Fruit fly (Drosophila melanogaster) ovary, adult (tissue): ENCODE data around the gene CG45307.

ENCODE experiments used
- CG17801 ChIP-seq: fragments of 200-800 bp; optimal IDR thresholded peaks from 2 replicates; lab custom pipeline; 2019; ENCODE audit warnings: missing biosample characterization, mild to moderate bottlenecking, missing genetic modification characterization, moderate library complexity; ENCODE audit not compliant: partially characterized antibody

The CG45307 gene

DNA sequence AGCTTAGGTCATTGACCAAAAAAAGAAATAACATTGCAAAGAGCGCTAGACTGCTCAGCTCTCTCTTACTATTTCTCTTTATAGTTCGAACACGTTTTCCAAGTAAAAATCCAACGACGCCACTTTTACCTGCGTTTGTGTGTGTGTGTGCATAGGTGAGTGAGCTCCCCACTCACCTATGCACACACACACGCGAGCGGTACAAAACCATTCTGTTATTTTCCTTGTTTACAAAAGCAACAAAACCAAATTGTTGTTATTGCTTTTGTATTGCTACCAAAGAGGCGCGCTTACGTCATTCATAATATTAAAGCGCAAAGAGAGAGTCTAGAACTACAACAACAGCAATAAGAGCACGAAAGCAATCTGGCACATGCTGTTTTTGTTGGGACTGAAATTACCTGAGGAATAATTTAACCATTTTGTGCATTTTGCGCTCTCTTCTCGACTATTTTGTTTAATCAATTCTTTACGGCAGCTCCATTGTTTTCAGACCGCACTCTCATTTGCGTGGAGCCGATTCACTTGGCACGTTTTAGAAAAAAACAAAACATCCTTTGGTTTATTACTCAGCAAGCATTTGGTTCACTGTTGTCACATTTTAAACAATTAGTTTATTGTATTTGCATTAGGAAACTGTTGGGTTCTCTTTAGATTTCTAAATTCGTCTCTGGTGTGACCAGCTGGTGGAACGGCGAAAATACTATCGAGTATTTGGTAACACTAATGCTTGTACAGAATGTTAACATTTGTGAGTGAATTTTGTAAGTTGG lies 11.8 kb downstream of the CG45307 start, which contains the start of gene raw:
TSS of gene raw (minus strand) at position 677 of the 773 bp plus-strand sequence.
- peak; percentile 20 for TF ChIP-seq CG17801 (GFP tag; lab: Kevin White, UChicago)

DNA sequence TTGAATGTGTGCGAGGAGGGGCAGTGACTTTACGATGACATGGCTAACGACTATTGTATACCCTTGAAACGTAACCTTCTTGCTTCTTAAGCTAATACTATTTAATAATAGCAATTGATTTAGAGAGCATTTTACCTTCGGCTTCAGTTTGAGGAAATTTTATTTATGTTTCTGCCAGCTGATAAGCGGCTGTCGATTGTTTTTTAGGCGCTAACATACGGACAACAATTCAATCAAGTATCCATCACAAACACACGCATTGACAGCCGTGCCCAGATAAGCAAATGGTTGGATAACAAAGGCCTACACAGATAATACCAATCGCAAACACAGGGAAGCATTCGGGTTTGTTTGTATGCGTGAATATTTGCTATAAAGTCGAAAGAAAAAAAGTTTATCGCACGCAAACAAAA lies 13.7 kb downstream of the CG45307 start:
- no peak for TF ChIP-seq CG17801 (GFP tag; lab: Kevin White, UChicago)

DNA sequence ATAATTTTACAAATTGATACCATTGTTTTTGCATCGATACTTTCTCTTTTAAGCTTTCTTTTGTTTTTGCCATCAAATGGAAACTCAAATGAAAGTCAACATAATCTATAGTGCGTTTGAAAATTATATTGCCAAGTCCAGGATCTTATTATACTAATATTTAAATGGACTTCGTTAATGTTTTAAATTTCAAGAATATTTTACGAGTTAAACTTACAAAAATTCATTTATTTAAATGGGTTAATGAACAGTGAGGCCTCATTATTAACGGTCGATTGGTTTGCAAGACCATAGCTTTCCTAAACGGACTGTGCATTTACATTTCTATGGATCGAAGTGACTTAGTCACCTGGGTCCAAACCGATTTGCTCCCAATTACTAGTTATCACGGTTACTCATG lies 15.5 kb downstream of the CG45307 start:
- TF ChIP-seq CG17801 (GFP tag; lab: Kevin White, UChicago), result no peak

- TF ChIP-seq CG17801 (GFP tag; lab: Kevin White, UChicago), result peak; percentile 51
Observed at dm6 chr2L:8735572-8735996, 16.3 kb downstream of the CG45307 start.

DNA sequence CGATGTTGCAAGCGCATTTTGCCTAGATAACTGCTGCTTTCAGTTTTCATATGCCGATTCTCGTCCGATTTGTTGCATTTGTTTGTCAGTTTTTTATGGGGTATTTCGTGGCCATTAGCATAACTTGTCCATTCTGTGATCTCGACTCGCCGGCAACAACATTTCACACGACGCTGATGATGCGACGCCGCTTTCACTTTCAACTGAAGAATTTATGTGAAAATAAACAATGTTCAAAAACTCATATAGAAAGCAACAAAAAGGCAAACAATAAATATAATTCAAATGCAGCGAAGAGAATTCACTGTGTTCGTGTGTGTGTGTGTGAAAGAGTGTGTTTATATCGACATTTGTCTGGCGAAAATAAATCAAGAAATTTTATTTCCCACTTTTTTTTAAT lies 16.9 kb downstream of the CG45307 start:
- TF ChIP-seq CG17801 (GFP tag; lab: Kevin White, UChicago), result no peak

dm6 chr2L:8734304-8734703 lies 17.6 kb downstream of the CG45307 start:
- no peak for TF ChIP-seq CG17801 (GFP tag; lab: Kevin White, UChicago)

dm6 chr2L:8732702-8733101 lies 19.2 kb downstream of the CG45307 start:
- no peak for TF ChIP-seq CG17801 (GFP tag; lab: Kevin White, UChicago)

DNA sequence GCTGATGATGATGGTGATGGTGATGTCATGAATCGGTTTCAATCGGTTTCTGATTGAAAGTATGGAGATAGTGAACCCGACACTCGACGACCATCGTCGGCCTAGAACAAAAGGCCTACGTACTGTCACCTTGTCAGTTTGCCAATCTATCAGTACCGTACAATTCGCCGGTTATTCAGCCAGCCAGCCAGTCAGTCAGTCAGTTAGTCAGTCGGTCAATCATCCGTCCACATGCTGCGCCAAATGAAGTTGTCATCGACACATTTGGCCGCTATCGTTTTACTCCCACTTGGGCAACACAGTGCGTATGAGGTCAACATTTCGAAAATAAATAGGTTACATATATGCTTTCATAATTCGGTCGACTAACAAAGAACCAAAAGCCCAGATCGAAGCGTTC lies 30.9 kb downstream of the CG45307 start:
- TF ChIP-seq CG17801 (GFP tag; lab: Kevin White, UChicago), result no peak

DNA sequence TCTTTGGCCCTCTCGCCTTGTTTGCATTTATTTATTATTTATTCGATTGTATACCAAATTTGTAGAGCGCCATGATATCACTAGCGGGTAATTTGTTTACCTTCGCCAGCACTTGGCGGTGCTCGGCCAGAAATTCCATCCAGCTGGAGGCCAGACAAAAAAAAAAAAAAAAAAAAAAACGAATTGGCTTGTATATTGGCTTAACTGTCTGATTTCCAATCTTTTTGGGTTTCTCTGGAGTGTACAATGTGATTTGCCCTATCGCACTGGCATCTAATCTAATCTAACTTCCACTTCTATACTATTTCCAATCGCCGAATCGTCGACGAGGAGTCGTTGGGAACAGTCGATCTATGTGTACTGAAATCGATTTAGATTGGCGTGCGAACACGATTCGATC lies 32.2 kb downstream of the CG45307 start:
- no peak for TF ChIP-seq CG17801 (GFP tag; lab: Kevin White, UChicago)

DNA sequence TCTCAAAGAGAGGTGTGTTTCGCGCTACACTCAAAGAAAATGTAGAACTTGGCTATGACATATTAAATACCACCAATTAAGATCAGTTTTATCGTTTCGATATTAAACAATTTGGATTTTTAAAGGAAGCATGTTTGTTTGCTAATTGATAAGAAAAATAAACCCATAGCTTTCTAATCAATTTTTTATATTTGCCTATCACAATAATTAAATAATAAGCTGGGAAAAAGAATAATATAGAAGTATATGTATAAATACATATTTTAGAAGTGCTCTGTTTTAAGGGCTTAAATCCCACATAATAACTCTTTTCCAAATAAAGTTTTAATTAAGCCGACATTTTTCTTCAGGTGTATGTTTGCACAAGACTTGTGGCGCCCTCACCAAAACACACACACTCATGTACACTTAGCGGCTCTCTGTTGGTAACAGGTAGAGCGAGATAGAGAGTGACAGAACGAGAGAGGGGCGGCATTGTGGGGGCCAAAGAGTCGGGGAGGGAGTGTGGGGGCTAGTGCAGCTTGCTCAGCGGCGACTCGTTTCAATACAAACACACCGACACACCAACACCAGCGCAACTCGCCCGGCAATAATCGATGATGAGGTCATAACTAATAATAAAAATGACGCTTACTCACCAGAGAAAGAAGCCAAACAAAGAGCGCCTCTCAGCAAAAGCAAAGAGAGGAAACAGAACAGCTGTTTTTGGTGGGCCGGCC lies 34.1 kb downstream of the CG45307 start:
- peak; percentile 70 for TF ChIP-seq CG17801 (GFP tag; lab: Kevin White, UChicago)

DNA sequence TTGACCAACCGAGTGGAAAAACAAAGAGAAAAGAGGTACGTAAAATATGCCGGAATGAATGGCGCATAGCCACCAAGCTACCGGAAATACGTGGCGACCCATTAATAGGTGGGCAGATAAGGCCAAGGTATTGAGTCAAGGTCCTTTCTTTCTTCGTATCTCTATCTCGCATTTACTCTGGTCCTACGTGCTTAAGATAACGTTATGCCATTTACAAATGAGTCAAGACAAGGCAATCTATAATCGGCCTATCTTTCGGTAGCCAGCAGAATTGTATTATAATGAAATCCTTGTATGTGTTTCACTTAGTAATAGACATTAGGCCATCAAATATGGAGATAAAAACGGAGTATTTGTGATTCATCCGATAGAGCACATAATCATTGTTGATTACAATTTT lies 35.5 kb downstream of the CG45307 start:
- no peak for TF ChIP-seq CG17801 (GFP tag; lab: Kevin White, UChicago)

- TF ChIP-seq CG17801 (GFP tag; lab: Kevin White, UChicago), result no peak
Observed at dm6 chr2L:8715454-8715853, 36.5 kb downstream of the CG45307 start.

DNA sequence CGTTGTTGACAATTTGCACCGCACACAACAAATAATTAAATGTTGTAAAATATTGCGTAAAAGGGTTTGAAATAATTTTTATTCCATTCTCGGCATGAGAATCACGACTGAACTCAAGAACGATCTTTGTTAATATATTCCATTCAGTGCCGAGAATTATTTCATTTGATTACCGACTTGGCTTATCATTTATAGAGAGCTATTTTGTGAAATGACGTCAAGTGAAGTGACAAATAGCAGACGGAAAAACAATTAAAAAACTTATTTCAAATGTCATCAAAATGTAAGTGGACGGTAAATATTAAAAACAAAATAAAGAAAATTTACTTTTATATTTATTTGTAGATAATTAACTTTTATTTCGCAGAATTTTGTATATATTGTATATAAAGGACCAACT lies 37.4 kb downstream of the CG45307 start:
- TF ChIP-seq CG17801 (GFP tag; lab: Kevin White, UChicago), result no peak

dm6 chr2L:8709413-8709812 lies 42.5 kb downstream of the CG45307 start, which contains the start of gene Hnf4:
Hnf4 (minus strand) TSS chr2L:8709611.
- TF ChIP-seq CG17801 (GFP tag; lab: Kevin White, UChicago), result no peak

DNA sequence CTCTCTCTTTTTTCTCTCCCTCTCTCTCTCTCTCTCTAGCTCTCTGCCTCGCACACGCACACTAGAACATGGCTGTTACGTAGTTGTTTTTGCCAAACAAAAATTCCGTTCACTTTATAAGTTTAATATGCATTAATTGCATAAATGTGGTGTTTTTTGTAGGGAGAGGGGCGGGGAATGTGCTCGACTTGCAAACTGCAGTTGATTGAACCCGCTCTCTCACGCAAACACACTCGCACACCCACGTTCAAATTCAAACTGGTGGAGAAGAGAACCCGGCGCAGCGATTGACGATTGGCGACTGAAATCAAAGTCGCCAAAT lies 42.9 kb downstream of the CG45307 start:
- no peak for TF ChIP-seq CG17801 (GFP tag; lab: Kevin White, UChicago)
